Worm (Caenorhabditis elegans) whole organism, L1 larva: ENCODE results near the gene F43B10.1.
A peak's percentile ranks its signal among the peaks of the same experiment; 100 is the strongest.

ENCODE experiments used
- C04F5.9 ChIP-seq: sonication (generic microtip); optimal IDR thresholded peaks from 2 replicates; lab custom pipeline; 2016; ENCODE audit warnings: missing genetic modification characterization, missing compliant biosample characterization
- C34B4.2 ChIP-seq: sonication (generic microtip); optimal IDR thresholded peaks from 2 replicates; lab custom pipeline; 2017; ENCODE audit warnings: mild to moderate bottlenecking, missing genetic modification characterization, missing compliant biosample characterization
- F16B12.6 ChIP-seq: fragments of 150-350 bp; optimal IDR thresholded peaks from 2 replicates; lab custom pipeline; 2014; ENCODE audit warnings: missing biosample characterization, missing genetic modification characterization
- ceh-90 ChIP-seq: sonication (generic microtip); optimal IDR thresholded peaks from 2 replicates; lab custom pipeline; 2016; ENCODE audit warnings: missing genetic modification characterization, missing compliant biosample characterization
- dpl-1 ChIP-seq, 3 experiments: fragments of 150-350 bp in 2 of 3; sonication (generic microtip) in 1 of 3; optimal IDR thresholded peaks; 2 replicates each; lab custom pipeline; 2014 to 2017; ENCODE audit warnings: missing biosample characterization in 3 of 3, missing genetic modification characterization in 3 of 3, missing genetic modification reagents in 3 of 3
- dsc-1 ChIP-seq: sonication (generic microtip); optimal IDR thresholded peaks from 2 replicates; lab custom pipeline; 2016; ENCODE audit warnings: mild to moderate bottlenecking, missing genetic modification characterization, missing compliant biosample characterization
- efl-1 ChIP-seq, 4 experiments: fragments of 150-350 bp; optimal IDR thresholded peaks in 3 of 4; peaks in 1 of 4; 1 replicate in 1 of 4; 2 replicates in 3 of 4; lab custom pipeline; 2014; ENCODE audit warnings: missing biosample characterization in 2 of 4, missing genetic modification characterization in 2 of 4, missing genetic modification reagents in 2 of 4
- egl-13 ChIP-seq: sonication (generic microtip); optimal IDR thresholded peaks from 2 replicates; lab custom pipeline; 2016; ENCODE audit warnings: missing genotype, missing genetic modification reagents, missing genetic modification characterization, missing compliant biosample characterization
- elt-2 ChIP-seq: sonication (generic microtip); optimal IDR thresholded peaks from 2 replicates; lab custom pipeline; 2016; ENCODE audit warnings: missing genetic modification characterization, mild to moderate bottlenecking, inconsistent platforms, missing compliant biosample characterization, missing genetic modification reagents
- elt-3 ChIP-seq, 6 experiments: fragments of 150-350 bp in 1 of 6; sonication (generic microtip); optimal IDR thresholded peaks; 2 replicates each; lab custom pipeline; 2017 to 2018; ENCODE audit warnings: missing biosample characterization in 6 of 6, missing genetic modification characterization in 6 of 6, inconsistent platforms in 1 of 6
- fkh-4 ChIP-seq: sonication (generic microtip); optimal IDR thresholded peaks from 2 replicates; lab custom pipeline; 2016; ENCODE audit warnings: missing compliant biosample characterization, missing genetic modification characterization, borderline replicate concordance
- fos-1 ChIP-seq: fragments of 150-350 bp; optimal IDR thresholded peaks from 2 replicates; lab custom pipeline; 2014; ENCODE audit warnings: missing biosample characterization, missing genetic modification characterization
- hlh-4 ChIP-seq: sonication (generic microtip); optimal IDR thresholded peaks from 2 replicates; lab custom pipeline; 2016; ENCODE audit warnings: mild to moderate bottlenecking, missing genetic modification characterization, missing compliant biosample characterization
- hpl-2 ChIP-seq: fragments of 150-350 bp; optimal IDR thresholded peaks from 2 replicates; lab custom pipeline; 2014; ENCODE audit warnings: missing biosample characterization, missing genetic modification reagents, missing genetic modification characterization
- isw-1 ChIP-seq: fragments of 200-800 bp; sonication (Bioruptor generic); IDR thresholded peaks from 2 replicates; pipeline ENCODE4 v1.3.6; 2022; ENCODE audit warnings: missing genetic modification characterization, missing compliant biosample characterization
- lin-14 ChIP-seq: fragments of 200-800 bp; sonication (Bioruptor generic); optimal IDR thresholded peaks from 2 replicates; lab custom pipeline; 2018; ENCODE audit warnings: mild to moderate bottlenecking, missing genetic modification characterization, moderate library complexity, missing compliant biosample characterization
- lin-15B ChIP-seq: fragments of 150-350 bp; sonication (generic microtip); optimal IDR thresholded peaks from 3 replicates; lab custom pipeline; 2014; ENCODE audit warnings: missing biosample characterization, missing genetic modification characterization
- lin-35 ChIP-seq, 2 experiments: fragments of 150-350 bp; optimal IDR thresholded peaks; 2 replicates each; lab custom pipeline; 2014; ENCODE audit warnings: missing biosample characterization in 2 of 2, missing genetic modification characterization in 2 of 2, missing genetic modification reagents in 2 of 2
- mdl-1 ChIP-seq, 2 experiments: fragments of 150-350 bp; optimal IDR thresholded peaks; 2 replicates each; lab custom pipeline; 2014 to 2017; ENCODE audit warnings: missing biosample characterization in 2 of 2, missing genetic modification characterization in 2 of 2, inconsistent platforms in 1 of 2
- mep-1 ChIP-seq: fragments of 150-350 bp; optimal IDR thresholded peaks from 2 replicates; lab custom pipeline; 2014; ENCODE audit warnings: missing biosample characterization, missing genetic modification characterization
- nhr-12 ChIP-seq: sonication (generic microtip); optimal IDR thresholded peaks from 2 replicates; lab custom pipeline; 2017; ENCODE audit warnings: missing biosample characterization, missing genetic modification characterization
- nhr-19 ChIP-seq: fragments of 200-800 bp; sonication (Bioruptor generic); conservative IDR thresholded peaks from 2 replicates; pipeline ENCODE4 v1.3.6; 2022; ENCODE audit warnings: missing genetic modification characterization, missing compliant biosample characterization
- nhr-20 ChIP-seq: sonication (generic microtip); optimal IDR thresholded peaks from 2 replicates; lab custom pipeline; 2016; ENCODE audit warnings: mild to moderate bottlenecking, missing genetic modification characterization, missing compliant biosample characterization
- nhr-28 ChIP-seq: fragments of 150-350 bp; optimal IDR thresholded peaks from 2 replicates; lab custom pipeline; 2014; ENCODE audit warnings: missing biosample characterization, missing genetic modification characterization
- nhr-71 ChIP-seq: sonication (generic microtip); optimal IDR thresholded peaks from 2 replicates; lab custom pipeline; 2016; ENCODE audit warnings: mild to moderate bottlenecking, missing genetic modification characterization, moderate library complexity, missing compliant biosample characterization
- nhr-85 ChIP-seq: sonication (generic microtip); peaks from one replicate; lab custom pipeline; 2016; ENCODE audit warnings: missing genetic modification characterization, inconsistent platforms, missing compliant biosample characterization
- nhr-90 ChIP-seq: sonication (generic microtip); optimal IDR thresholded peaks from 2 replicates; lab custom pipeline; 2016; ENCODE audit warnings: mild to moderate bottlenecking, missing genetic modification characterization, missing compliant biosample characterization; ENCODE audit not compliant: poor library complexity
- pag-3 ChIP-seq: sonication (generic microtip); optimal IDR thresholded peaks from 2 replicates; lab custom pipeline; 2017; ENCODE audit warnings: missing genetic modification characterization, mild to moderate bottlenecking, missing compliant biosample characterization, antibody characterized with exemption, borderline replicate concordance; ENCODE audit not compliant: insufficient read depth
- snu-23 ChIP-seq: sonication (generic microtip); optimal IDR thresholded peaks from 2 replicates; lab custom pipeline; 2016; ENCODE audit warnings: missing genetic modification characterization, missing compliant biosample characterization
- sptf-1 ChIP-seq: fragments of 150-350 bp; optimal IDR thresholded peaks from 2 replicates; lab custom pipeline; 2014; ENCODE audit warnings: missing biosample characterization, missing genetic modification characterization
- swsn-7 ChIP-seq: sonication (generic microtip); optimal IDR thresholded peaks from 2 replicates; lab custom pipeline; 2016; ENCODE audit warnings: missing genetic modification characterization, missing compliant biosample characterization
- tlp-1 ChIP-seq: fragments of 150-350 bp; optimal IDR thresholded peaks from 2 replicates; lab custom pipeline; 2014; ENCODE audit warnings: missing biosample characterization, missing genetic modification characterization
- unc-130 ChIP-seq: fragments of 150-350 bp; optimal IDR thresholded peaks from 2 replicates; lab custom pipeline; 2017; ENCODE audit warnings: missing biosample characterization, missing genetic modification characterization, inconsistent platforms
- unc-86 ChIP-seq: sonication (generic microtip); optimal IDR thresholded peaks from 2 replicates; lab custom pipeline; 2016; ENCODE audit warnings: missing genetic modification characterization, missing compliant biosample characterization
- unc-98 ChIP-seq: fragments of 200-800 bp; sonication (Bioruptor generic); IDR thresholded peaks from 2 replicates; pipeline ENCODE4 v1.3.6; 2022; ENCODE audit warnings: missing genetic modification characterization, missing compliant biosample characterization
- vab-15 ChIP-seq: sonication (generic microtip); optimal IDR thresholded peaks from 2 replicates; lab custom pipeline; 2017; ENCODE audit warnings: missing genotype, mild to moderate bottlenecking, missing genetic modification characterization, missing compliant biosample characterization
- xbp-1 ChIP-seq: sonication (generic microtip); optimal IDR thresholded peaks from 2 replicates; lab custom pipeline; 2016; ENCODE audit warnings: missing genetic modification characterization, missing compliant biosample characterization
- zag-1 ChIP-seq: fragments of 150-350 bp; optimal IDR thresholded peaks from 2 replicates; lab custom pipeline; 2014; ENCODE audit warnings: missing biosample characterization, missing genetic modification characterization
- ztf-11 ChIP-seq, 2 experiments: sonication (generic microtip); optimal IDR thresholded peaks; 2 replicates each; lab custom pipeline; 2016 to 2017; ENCODE audit warnings: missing genetic modification characterization in 2 of 2, missing biosample characterization in 1 of 2, missing compliant biosample characterization in 1 of 2

F43B10.1 gene

ce11 chrX:16618727-16619126 lies 43.9 kb downstream of the F43B10.1 start:
- no peak for TF ChIP-seq unc-130

ce11 chrX:16618129-16618525 lies 44.5 kb downstream of the F43B10.1 start:
- TF ChIP-seq nhr-85 (tag; lab: Kevin White, UChicago) (peak; percentile 61), vab-15 (tag; lab: Kevin White, UChicago) (no peak), dpl-1 (GFP tag; optimal IDR thresholded peaks at IDR 0.05; lab: Kevin White, UChicago) (no peak), xbp-1 (tag; lab: Kevin White, UChicago) (no peak), tlp-1 (tag; lab: Kevin White, UChicago) (no peak)

ce11 chrX:16617427-16618128 lies 45.0 kb downstream of the F43B10.1 start:
- peak; percentile 18 for TF ChIP-seq dsc-1
- TF ChIP-seq lin-14 (GFP tag; lab: Kevin White, UChicago), result peak; percentile 2
- TF ChIP-seq fkh-4 (tag; lab: Kevin White, UChicago), result no peak
- no peak for TF ChIP-seq efl-1 (optimal IDR thresholded peaks at IDR 0.05; lab: Kevin White, UChicago)
- TF ChIP-seq efl-1 (GFP tag; optimal IDR thresholded peaks at IDR 0.05 in 1 of 2; lab: Kevin White, UChicago), result peak in 1 of 2 experiments; percentile 63
- TF ChIP-seq F16B12.6 (tag; lab: Kevin White, UChicago), result no peak
- TF ChIP-seq nhr-90, result peak; percentile 12
- TF ChIP-seq nhr-71 (tag; lab: Kevin White, UChicago), result peak; percentile 28
- TF ChIP-seq nhr-20 (tag; lab: Kevin White, UChicago), result peak; percentile 9
- TF ChIP-seq egl-13, result no peak
- no peak for TF ChIP-seq C04F5.9
- no peak for TF ChIP-seq unc-86 (tag; lab: Kevin White, UChicago)
- TF ChIP-seq snu-23 (GFP tag; lab: Kevin White, UChicago), result peak; percentile 4
- no peak for TF ChIP-seq hlh-4

- TF ChIP-seq fos-1 (tag; lab: Kevin White, UChicago) (no peak), hpl-2 (GFP tag; lab: Kevin White, UChicago) (no peak), lin-14 (GFP tag; lab: Kevin White, UChicago) (no peak), sptf-1 (tag; lab: Kevin White, UChicago) (no peak), elt-2 (no peak), lin-35 (GFP tag; optimal IDR thresholded peaks at IDR 0.05; lab: Kevin White, UChicago) (no peak), nhr-71 (tag; lab: Kevin White, UChicago) (no peak), C34B4.2 (tag; lab: Kevin White, UChicago) (no peak), ceh-90 (tag; lab: Kevin White, UChicago) (no peak), unc-130 (no peak), nhr-20 (tag; lab: Kevin White, UChicago) (no peak), pag-3 (tag; lab: Kevin White, UChicago) (no peak)
Measured at ce11 chrX:16614094-16614493, 48.5 kb downstream of the F43B10.1 start.

- TF ChIP-seq nhr-85 (tag; lab: Kevin White, UChicago) (peak; percentile 69), isw-1 (GFP tag; lab: Robert Waterston, UW) (no peak)
Measured at ce11 chrX:16613266-16613665, 49.4 kb downstream of the F43B10.1 start, which contains the start of gene ain-1. ain-1 (plus strand) TSS chrX:16613451.

ce11 chrX:16612293-16612946 lies 50.2 kb downstream of the F43B10.1 start:
- TF ChIP-seq lin-35 (GFP tag; optimal IDR thresholded peaks at IDR 0.05; lab: Kevin White, UChicago) (peak; percentile 73 to 89), nhr-85 (tag; lab: Kevin White, UChicago) (peak; percentile 98), mdl-1 (tag; optimal IDR thresholded peaks at IDR 0.05; lab: Kevin White, UChicago) (peak; percentile 86 to 95), vab-15 (tag; lab: Kevin White, UChicago) (peak; percentile 80), zag-1 (tag; lab: Kevin White, UChicago) (peak; percentile 48), efl-1 (optimal IDR thresholded peaks at IDR 0.05; lab: Kevin White, UChicago) (peak; percentile 72 to 83), efl-1 (GFP tag; optimal IDR thresholded peaks at IDR 0.05 in 1 of 2; lab: Kevin White, UChicago) (peak in 1 of 2 experiments; percentile 95), swsn-7 (tag; lab: Kevin White, UChicago) (peak; percentile 96), nhr-28 (tag; lab: Kevin White, UChicago) (no peak), elt-3 (tag; optimal IDR thresholded peaks at IDR 0.05; lab: Kevin White, UChicago) (peak in 4 of 6 experiments; percentile 71 to 79 (median 75)), mep-1 (tag; lab: Kevin White, UChicago) (peak; percentile 94), unc-98 (no peak; the same call in 1 of the 2 replicates), lin-15B (tag; lab: Kevin White, UChicago) (peak; percentile 42), elt-2 (peak; percentile 65), nhr-12 (tag; lab: Kevin White, UChicago) (no peak), nhr-71 (tag; lab: Kevin White, UChicago) (peak; percentile 99), ztf-11 (tag; optimal IDR thresholded peaks at IDR 0.05; lab: Kevin White, UChicago) (peak in 1 of 2 experiments; percentile 79), nhr-19 (peak; percentile 90), dsc-1 (peak; percentile 91)
